Worm (Caenorhabditis elegans): Measurements from ENCODE around the gene C36H8.1.

C36H8.1 gene

ce11 chrIV:12771414-12771813, 26.8 kb upstream of the C36H8.1 start:
- TF ChIP-seq ces-1 (GFP tag; optimal IDR thresholded peaks at IDR 0.05) (peak; percentile 79), unc-39 (tag; optimal IDR thresholded peaks at IDR 0.05) (no peak), nhr-2 (tag; optimal IDR thresholded peaks at IDR 0.05) (no peak), mls-2 (tag; optimal IDR thresholded peaks at IDR 0.05) (peak; percentile 57), bed-3 (GFP tag; optimal IDR thresholded peaks at IDR 0.05) (no peak), ham-2 (GFP tag; optimal IDR thresholded peaks at IDR 0.05) (no peak), lsy-2 (tag; optimal IDR thresholded peaks at IDR 0.05) (peak; percentile 3), sptf-1 (tag; optimal IDR thresholded peaks at IDR 0.05) (peak; percentile 45)

- TF ChIP-seq unc-62 (GFP tag; optimal IDR thresholded peaks at IDR 0.05) (no peak), mep-1 (tag; optimal IDR thresholded peaks at IDR 0.05) (no peak), elt-1 (tag; optimal IDR thresholded peaks at IDR 0.05; ENCODE audit: borderline replicate concordance, insufficient read depth) (no peak), unc-120 (tag; optimal IDR thresholded peaks at IDR 0.05; ENCODE audit: poor library complexity, severe bottlenecking) (no peak), ceh-43 (GFP tag; optimal IDR thresholded peaks at IDR 0.05) (no peak)
Measured at ce11 chrIV:12765067-12765466, 20.5 kb upstream of the C36H8.1 start, which contains the start of gene ZK897.10. Gene ZK897.10 (plus strand): TSS chrIV:12765351.

- peak; percentile 83 for TF ChIP-seq ces-1 (GFP tag; optimal IDR thresholded peaks at IDR 0.05)
- no peak for TF ChIP-seq tbx-8 (GFP tag; optimal IDR thresholded peaks at IDR 0.05)
Measured at ce11 chrIV:12762782-12763181, 18.2 kb upstream of the C36H8.1 start.

- TF ChIP-seq lsy-2 (tag; optimal IDR thresholded peaks at IDR 0.05) (no peak), nhr-237 (tag; optimal IDR thresholded peaks at IDR 0.05) (no peak), ceh-39 (tag; optimal IDR thresholded peaks at IDR 0.05) (no peak), hlh-1 (tag; optimal IDR thresholded peaks at IDR 0.05) (no peak), zip-8 (tag; optimal IDR thresholded peaks at IDR 0.05) (no peak), ztf-11 (tag; optimal IDR thresholded peaks at IDR 0.05) (no peak), bed-3 (GFP tag; optimal IDR thresholded peaks at IDR 0.05) (no peak), nhr-76 (tag; optimal IDR thresholded peaks at IDR 0.05) (no peak), snpc-4 (tag; optimal IDR thresholded peaks at IDR 0.05) (no peak), blmp-1 (tag; optimal IDR thresholded peaks at IDR 0.05) (no peak), elt-1 (tag; optimal IDR thresholded peaks at IDR 0.05; ENCODE audit: borderline replicate concordance, insufficient read depth) (no peak), M03D4.4 (tag; optimal IDR thresholded peaks at IDR 0.05) (no peak)
Measured at ce11 chrIV:12757470-12757869, 12.9 kb upstream of the C36H8.1 start, which contains the start of gene flp-9. Gene flp-9 (minus strand): TSS chrIV:12757570.

- TF ChIP-seq zip-8 (tag; optimal IDR thresholded peaks at IDR 0.05) (peak; percentile 93), snpc-4 (tag; optimal IDR thresholded peaks at IDR 0.05) (no peak)
Measured at ce11 chrIV:12755641-12756040, 11.0 kb upstream of the C36H8.1 start.

DNA sequence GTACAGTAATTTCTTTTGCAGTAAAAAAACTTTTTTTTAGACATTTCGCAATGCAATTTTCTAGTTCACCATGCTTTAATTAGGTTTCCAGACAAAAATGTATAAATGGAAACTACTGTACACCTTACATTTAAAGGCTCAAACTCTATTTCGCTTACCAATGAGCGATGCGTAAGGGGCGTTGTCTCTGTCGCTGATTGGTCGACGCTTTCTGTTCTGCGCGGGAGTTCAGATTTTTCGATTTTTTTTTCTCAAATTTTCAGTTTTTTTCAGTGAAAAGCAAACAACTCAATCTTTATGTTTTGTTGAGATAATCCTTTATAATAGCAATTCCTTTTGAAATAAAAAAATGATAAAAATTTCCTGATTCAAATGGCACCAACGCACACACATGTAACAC, 9.6 kb upstream of the C36H8.1 start:
- no peak for TF ChIP-seq nhr-76 (tag; optimal IDR thresholded peaks at IDR 0.05)
- no peak for TF ChIP-seq elt-3 (tag; optimal IDR thresholded peaks at IDR 0.05)
- no peak for TF ChIP-seq lsy-2 (tag; optimal IDR thresholded peaks at IDR 0.05)
- TF ChIP-seq nhr-12 (tag; optimal IDR thresholded peaks at IDR 0.05): no peak
- TF ChIP-seq mab-5 (tag; optimal IDR thresholded peaks at IDR 0.05): no peak
- TF ChIP-seq cnd-1 (tag; optimal IDR thresholded peaks at IDR 0.05): no peak
- no peak for TF ChIP-seq tbx-8 (GFP tag; optimal IDR thresholded peaks at IDR 0.05)
- TF ChIP-seq pha-4 (tag; optimal IDR thresholded peaks at IDR 0.05): no peak
- TF ChIP-seq ceh-83 (GFP tag; optimal IDR thresholded peaks at IDR 0.05): no peak
- no peak for TF ChIP-seq snpc-4 (tag; optimal IDR thresholded peaks at IDR 0.05)
- TF ChIP-seq ztf-11 (tag; optimal IDR thresholded peaks at IDR 0.05): no peak
- no peak for TF ChIP-seq nhr-28 (tag; optimal IDR thresholded peaks at IDR 0.05)

- TF ChIP-seq snpc-4 (tag; optimal IDR thresholded peaks at IDR 0.05): no peak
- TF ChIP-seq nhr-76 (tag; optimal IDR thresholded peaks at IDR 0.05): no peak
Measured at ce11 chrIV:12748760-12749159, 4.1 kb upstream of the C36H8.1 start.
